Worm (Caenorhabditis elegans) whole organism, late embryonic: ENCODE results near the gene let-70.

Experiments
- C08G9.2 ChIP-seq: sonication (generic microtip); optimal IDR thresholded peaks from 2 replicates; lab custom pipeline; 2016; ENCODE audit warnings: mild to moderate bottlenecking, missing genetic modification characterization, moderate library complexity, missing compliant biosample characterization
- K02D7.2 ChIP-seq: sonication (generic microtip); optimal IDR thresholded peaks from 2 replicates; lab custom pipeline; 2017; ENCODE audit warnings: mild to moderate bottlenecking, missing genetic modification characterization, missing compliant biosample characterization
- ceh-18 ChIP-seq: sonication (generic microtip); optimal IDR thresholded peaks from 2 replicates; lab custom pipeline; 2016; ENCODE audit warnings: missing genetic modification characterization, missing compliant biosample characterization
- ceh-24 ChIP-seq: sonication (generic microtip); optimal IDR thresholded peaks from 2 replicates; lab custom pipeline; 2016; ENCODE audit warnings: mild to moderate bottlenecking, missing genetic modification characterization, missing compliant biosample characterization
- ceh-6 ChIP-seq: fragments of 200-800 bp; sonication (Bioruptor generic); optimal IDR thresholded peaks from 2 replicates; lab custom pipeline; 2018; ENCODE audit warnings: mild to moderate bottlenecking, missing genetic modification characterization, missing compliant biosample characterization
- dve-1 ChIP-seq: sonication (generic microtip); optimal IDR thresholded peaks from 2 replicates; lab custom pipeline; 2017; ENCODE audit warnings: antibody characterized with exemption, mild to moderate bottlenecking, missing genetic modification characterization, missing compliant biosample characterization
- elt-2 ChIP-seq: sonication (generic microtip); optimal IDR thresholded peaks from 2 replicates; lab custom pipeline; 2016; ENCODE audit warnings: missing genetic modification reagents, missing genetic modification characterization, missing compliant biosample characterization
- ets-4 ChIP-seq: sonication (generic microtip); optimal IDR thresholded peaks from 2 replicates; lab custom pipeline; 2016; ENCODE audit warnings: missing genetic modification characterization, missing compliant biosample characterization
- fax-1 ChIP-seq: sonication (generic microtip); optimal IDR thresholded peaks from 2 replicates; lab custom pipeline; 2016; ENCODE audit warnings: missing genotype, missing genetic modification characterization, missing compliant biosample characterization
- fkh-6 ChIP-seq: sonication (generic microtip); optimal IDR thresholded peaks from 2 replicates; lab custom pipeline; 2016; ENCODE audit warnings: missing genetic modification characterization, missing compliant biosample characterization
- hlh-13 ChIP-seq: fragments of 200-800 bp; sonication (Bioruptor generic); optimal IDR thresholded peaks from 2 replicates; lab custom pipeline; 2018; ENCODE audit warnings: mild to moderate bottlenecking, missing genetic modification characterization, missing compliant biosample characterization
- lim-6 ChIP-seq: sonication (generic microtip); optimal IDR thresholded peaks from 2 replicates; lab custom pipeline; 2016; ENCODE audit warnings: missing genetic modification characterization, missing compliant biosample characterization
- lin-11 ChIP-seq: fragments of 200-800 bp; sonication (Bioruptor generic); optimal IDR thresholded peaks from 2 replicates; lab custom pipeline; 2018; ENCODE audit warnings: mild to moderate bottlenecking, missing genetic modification characterization, missing compliant biosample characterization
- madf-2 ChIP-seq: sonication (generic microtip); optimal IDR thresholded peaks from 2 replicates; lab custom pipeline; 2017; ENCODE audit warnings: missing genetic modification characterization, missing compliant biosample characterization
- nfya-1 ChIP-seq: sonication (generic microtip); optimal IDR thresholded peaks from 2 replicates; lab custom pipeline; 2017; ENCODE audit warnings: missing genetic modification characterization, mild to moderate bottlenecking, missing compliant biosample characterization, antibody characterized with exemption, moderate library complexity
- nhr-11 ChIP-seq: fragments of 150-350 bp; optimal IDR thresholded peaks from 2 replicates; lab custom pipeline; 2014; ENCODE audit warnings: missing biosample characterization, missing genetic modification characterization
- npax-4 ChIP-seq: sonication (generic microtip); optimal IDR thresholded peaks from 2 replicates; lab custom pipeline; 2016; ENCODE audit warnings: missing genetic modification characterization, missing compliant biosample characterization
- odd-2 ChIP-seq: sonication (generic microtip); optimal IDR thresholded peaks from 2 replicates; lab custom pipeline; 2017; ENCODE audit warnings: antibody characterized with exemption, mild to moderate bottlenecking, missing genetic modification characterization, missing compliant biosample characterization
- pat-9 ChIP-seq: fragments of 200-800 bp; sonication (Bioruptor generic); optimal IDR thresholded peaks from 2 replicates; lab custom pipeline; 2018; ENCODE audit warnings: mild to moderate bottlenecking, missing genetic modification characterization, moderate library complexity, missing compliant biosample characterization
- pax-1 ChIP-seq: fragments of 150-350 bp; optimal IDR thresholded peaks from 2 replicates; lab custom pipeline; 2014; ENCODE audit warnings: missing biosample characterization, missing genetic modification characterization
- pha-2 ChIP-seq: sonication (generic microtip); optimal IDR thresholded peaks from 2 replicates; lab custom pipeline; 2017; ENCODE audit warnings: mild to moderate bottlenecking, missing genetic modification characterization, missing compliant biosample characterization
- pqm-1 ChIP-seq: sonication (generic microtip); optimal IDR thresholded peaks from 2 replicates; lab custom pipeline; 2016; ENCODE audit warnings: missing genetic modification characterization, missing compliant biosample characterization
- ref-2 ChIP-seq: sonication (generic microtip); optimal IDR thresholded peaks from 2 replicates; lab custom pipeline; 2016; ENCODE audit warnings: missing genetic modification characterization, missing compliant biosample characterization
- sdc-2 ChIP-seq: sonication (generic microtip); optimal IDR thresholded peaks from 2 replicates; lab custom pipeline; 2016; ENCODE audit warnings: missing genotype, missing genetic modification characterization, missing compliant biosample characterization
- sox-2 ChIP-seq: fragments of 200-800 bp; sonication (Bioruptor generic); IDR thresholded peaks from 2 replicates; pipeline ENCODE4 v1.3.6; 2022; ENCODE audit warnings: missing genetic modification reagents, missing genetic modification characterization, missing compliant biosample characterization
- tbx-2 ChIP-seq: sonication (generic microtip); optimal IDR thresholded peaks from 2 replicates; lab custom pipeline; 2016; ENCODE audit warnings: missing genetic modification characterization, missing compliant biosample characterization
- unc-42 ChIP-seq: sonication (generic microtip); optimal IDR thresholded peaks from 2 replicates; lab custom pipeline; 2016; ENCODE audit warnings: missing genotype, missing genetic modification characterization, missing compliant biosample characterization
- zip-5 ChIP-seq: sonication (generic microtip); optimal IDR thresholded peaks from 2 replicates; lab custom pipeline; 2016; ENCODE audit warnings: missing genetic modification characterization, missing compliant biosample characterization
- ztf-16 ChIP-seq: sonication (generic microtip); optimal IDR thresholded peaks from 2 replicates; lab custom pipeline; 2017; ENCODE audit warnings: missing genetic modification characterization, missing compliant biosample characterization

The let-70 gene

DNA sequence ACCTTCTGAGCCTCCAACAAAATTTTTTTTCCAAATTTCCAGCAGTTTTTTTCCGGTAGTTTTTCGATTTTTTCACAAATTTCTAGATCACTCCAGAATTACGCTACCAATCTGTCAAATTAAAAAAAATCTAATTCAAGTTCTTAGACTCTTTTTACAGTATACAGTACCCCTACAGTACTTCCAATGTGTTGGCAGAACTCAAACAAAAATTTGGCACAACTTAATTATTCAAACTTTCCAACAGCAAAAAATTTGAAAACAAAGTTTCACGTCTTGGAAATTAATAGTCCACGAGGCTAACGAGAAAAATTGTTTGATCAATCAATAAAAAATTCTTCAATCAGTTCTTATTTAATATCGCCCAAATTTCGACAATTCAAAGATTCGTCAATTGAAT, 32.2 kb downstream of the let-70 start, which contains the start of gene F36H1.3:
Gene F36H1.3 (plus strand): TSS at position 323 of the 400 bp plus-strand sequence.
- no peak for TF ChIP-seq ceh-24 (tag; lab: Kevin White, UChicago)
- TF ChIP-seq C08G9.2 (tag; lab: Kevin White, UChicago), result no peak
- TF ChIP-seq ceh-18, result no peak
- no peak for TF ChIP-seq hlh-13
- TF ChIP-seq pha-2 (tag; lab: Kevin White, UChicago), result no peak
- no peak for TF ChIP-seq sox-2
- TF ChIP-seq ref-2 (tag; lab: Kevin White, UChicago), result no peak
- TF ChIP-seq sdc-2, result no peak
- TF ChIP-seq lim-6 (tag; lab: Kevin White, UChicago), result no peak
- TF ChIP-seq pqm-1 (tag; lab: Kevin White, UChicago), result no peak
- TF ChIP-seq zip-5 (tag; lab: Kevin White, UChicago), result no peak
- TF ChIP-seq, all 69 proteins: peak for 0

DNA sequence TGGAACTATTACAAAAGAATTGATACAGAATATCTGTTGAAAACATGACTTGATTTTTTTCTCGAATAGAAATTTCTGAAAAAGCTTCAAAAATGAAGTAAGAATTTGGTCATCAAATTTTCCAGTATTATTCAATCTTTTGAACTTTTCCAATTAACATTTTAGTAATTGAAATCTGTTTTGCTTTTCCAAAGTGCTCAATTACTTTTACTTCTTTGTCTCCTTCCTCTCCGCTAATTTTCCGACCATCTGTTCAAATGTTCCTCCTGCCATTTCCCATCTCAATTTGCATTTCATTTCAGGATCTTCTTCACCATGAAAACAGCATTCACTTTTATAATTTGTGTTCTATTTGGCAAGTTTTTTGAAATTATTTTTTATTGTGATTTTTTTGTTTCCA, 33.2 kb downstream of the let-70 start, which contains the start of gene F36H1.11:
Gene F36H1.11 (plus strand): TSS at position 301 of the 400 bp plus-strand sequence.
- TF ChIP-seq pat-9 (tag; lab: Kevin White, UChicago), result no peak
- peak; percentile 44 for TF ChIP-seq unc-42 (tag; lab: Kevin White, UChicago)

- TF ChIP-seq pha-2 (tag; lab: Kevin White, UChicago), result no peak
- no peak for TF ChIP-seq lin-11
- TF ChIP-seq C08G9.2 (tag; lab: Kevin White, UChicago), result no peak
- no peak for TF ChIP-seq npax-4 (tag; lab: Kevin White, UChicago)
Measured at ce11 chrIV:11044377-11044776, 37.7 kb downstream of the let-70 start.

- TF ChIP-seq tbx-2 (tag; lab: Kevin White, UChicago), result peak; percentile 6
- peak; percentile 17 for TF ChIP-seq nfya-1
- no peak for TF ChIP-seq fax-1
Measured at ce11 chrIV:11038665-11039064, 43.4 kb downstream of the let-70 start.

DNA sequence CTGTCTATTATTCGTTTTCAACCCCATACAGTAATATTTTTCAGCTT, 43.6 kb downstream of the let-70 start, which contains the start of gene kdin-1:
Gene kdin-1 (plus strand): TSS at position 38 of the 47 bp plus-strand sequence.
- TF ChIP-seq sdc-2 (no peak), pha-2 (tag; lab: Kevin White, UChicago) (no peak), fkh-6 (tag; lab: Kevin White, UChicago) (no peak)

DNA sequence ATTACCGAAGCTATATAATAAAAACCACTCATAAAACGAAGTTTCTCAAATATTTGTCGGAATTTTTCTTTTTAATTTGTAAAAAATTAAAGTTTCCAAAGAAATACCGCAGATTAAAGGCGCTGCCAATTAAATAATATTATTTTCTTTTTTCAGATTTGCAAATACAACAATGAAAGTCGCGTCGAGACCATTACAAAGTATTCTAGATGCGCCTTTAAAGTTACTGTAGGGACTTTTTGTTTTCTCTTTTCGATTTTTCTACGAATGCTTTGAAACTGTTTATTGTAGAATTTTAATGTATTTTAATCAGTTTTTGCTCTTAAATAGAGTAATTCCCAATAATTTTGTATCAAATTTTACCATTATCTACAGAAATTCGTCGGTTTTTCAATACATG, 43.8 kb downstream of the let-70 start:
- TF ChIP-seq dve-1 (no peak), K02D7.2 (tag; lab: Kevin White, UChicago) (no peak)

DNA sequence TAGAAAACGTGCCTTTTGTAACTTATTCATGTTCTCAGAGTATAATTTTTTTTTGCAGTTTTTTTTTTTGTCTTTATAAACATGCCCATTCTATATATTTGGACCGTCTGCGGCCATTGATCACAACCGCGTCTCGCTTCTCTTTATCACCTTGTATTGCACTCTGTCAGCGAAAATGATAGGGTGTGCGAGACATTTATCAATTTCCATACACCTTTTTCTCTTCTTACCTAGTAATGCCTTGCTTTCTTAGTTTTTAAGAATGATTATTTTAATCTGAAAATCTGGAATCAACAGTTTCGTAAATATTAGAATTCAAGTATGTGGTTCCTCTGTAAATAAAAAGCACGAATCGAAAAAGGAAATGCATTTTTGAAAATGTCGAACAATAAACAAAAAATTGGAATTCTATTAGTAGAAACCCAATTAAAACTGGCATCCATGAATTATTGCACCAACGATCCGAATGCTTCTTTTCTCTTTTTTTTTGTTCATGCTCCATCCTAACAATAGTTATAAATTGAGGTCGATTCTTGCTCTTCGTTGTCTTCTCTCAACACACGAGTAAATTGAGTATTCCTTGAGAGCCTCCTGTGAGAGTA, 44.8 kb downstream of the let-70 start:
- peak; percentile 32 for TF ChIP-seq unc-42 (tag; lab: Kevin White, UChicago)
- peak; percentile 44 for TF ChIP-seq elt-2 (tag; lab: Kevin White, UChicago)
- no peak for TF ChIP-seq sox-2
- no peak for TF ChIP-seq ztf-16 (tag; lab: Kevin White, UChicago)
- no peak for TF ChIP-seq pqm-1 (tag; lab: Kevin White, UChicago)

DNA sequence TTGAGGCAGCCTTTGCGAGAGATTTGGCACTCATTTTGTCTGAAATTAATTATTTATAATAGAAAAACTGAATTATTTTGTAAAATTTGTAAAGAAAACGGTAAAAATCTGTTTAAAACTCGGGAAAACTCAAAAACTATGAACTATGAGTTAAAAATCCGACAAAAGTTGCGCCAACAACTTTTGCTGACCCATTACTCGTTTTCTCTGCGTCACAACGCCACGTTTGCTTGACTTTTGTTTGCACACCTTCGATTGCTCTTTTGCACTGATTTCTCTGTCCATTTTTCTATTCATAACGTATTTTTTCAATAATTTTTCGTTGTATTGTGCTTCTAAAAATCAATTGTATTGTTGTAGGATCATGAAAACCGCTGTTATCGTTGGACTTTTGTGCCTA, 45.8 kb downstream of the let-70 start, which contains the start of gene fkb-1:
Gene fkb-1 (plus strand): TSS at position 361 of the 400 bp plus-strand sequence.
- TF ChIP-seq odd-2, result no peak
- peak; percentile 35 for TF ChIP-seq nfya-1
- TF ChIP-seq nhr-11 (tag; lab: Kevin White, UChicago), result no peak
- no peak for TF ChIP-seq madf-2 (tag; lab: Kevin White, UChicago)
- TF ChIP-seq ceh-6, result no peak
- TF ChIP-seq elt-2 (tag; lab: Kevin White, UChicago), result peak; percentile 19
- no peak for TF ChIP-seq ets-4 (tag; lab: Kevin White, UChicago)
- peak; percentile 60 for TF ChIP-seq pax-1
